Worm (Caenorhabditis elegans): ENCODE results near the gene msp-59.
A peak's percentile ranks its signal among the peaks of the same experiment; 100 is the strongest.

msp-59 gene

DNA sequence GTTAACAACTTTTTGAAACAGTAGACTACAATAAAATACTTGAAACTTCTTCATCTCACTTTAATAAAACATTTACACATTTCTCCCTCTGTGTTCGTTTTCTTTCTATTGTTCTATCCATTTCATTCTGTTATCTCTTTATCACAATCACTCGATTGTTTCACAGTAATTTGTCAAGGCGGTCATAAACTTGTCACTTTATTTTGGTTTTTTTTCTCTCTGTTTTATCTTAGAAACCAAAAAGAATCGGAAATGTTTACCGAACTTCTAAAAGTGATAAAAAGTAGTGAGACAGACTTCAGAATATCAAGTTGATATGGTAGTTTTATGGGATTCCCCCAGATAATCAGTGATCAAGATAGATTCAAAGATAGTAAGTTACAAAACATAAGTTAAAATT lies 26.3 kb upstream of the msp-59 start, which contains the start of gene Y4C6B.2:
Y4C6B.2 (plus strand) TSS at position 320 of the 400 bp plus-strand sequence.
- TF ChIP-seq ceh-22 (tag; optimal IDR thresholded peaks at IDR 0.05) (no peak), C38D4.7 (GFP tag; optimal IDR thresholded peaks at IDR 0.05) (no peak), odd-2 (tag; optimal IDR thresholded peaks at IDR 0.05) (no peak), elt-2 (tag; optimal IDR thresholded peaks at IDR 0.05) (no peak), fkh-6 (tag; optimal IDR thresholded peaks at IDR 0.05) (no peak), che-1 (tag; optimal IDR thresholded peaks at IDR 0.05) (no peak), pros-1 (tag; optimal IDR thresholded peaks at IDR 0.05) (no peak), Y22D7AL.16 (tag; optimal IDR thresholded peaks at IDR 0.05) (no peak), C08G9.2 (tag; optimal IDR thresholded peaks at IDR 0.05) (no peak), pha-4 (tag; optimal IDR thresholded peaks at IDR 0.05) (no peak), ceh-30 (tag; optimal IDR thresholded peaks at IDR 0.05) (no peak), gmeb-2 (tag; optimal IDR thresholded peaks at IDR 0.05) (no peak), ztf-16 (tag; optimal IDR thresholded peaks at IDR 0.05) (no peak), ceh-45 (GFP tag; IDR thresholded peaks at IDR 0.05) (no peak), tbx-2 (tag; optimal IDR thresholded peaks at IDR 0.05) (no peak), tbx-7 (tag; optimal IDR thresholded peaks at IDR 0.05) (no peak), ttx-3 (tag; optimal IDR thresholded peaks at IDR 0.05) (no peak)

DNA sequence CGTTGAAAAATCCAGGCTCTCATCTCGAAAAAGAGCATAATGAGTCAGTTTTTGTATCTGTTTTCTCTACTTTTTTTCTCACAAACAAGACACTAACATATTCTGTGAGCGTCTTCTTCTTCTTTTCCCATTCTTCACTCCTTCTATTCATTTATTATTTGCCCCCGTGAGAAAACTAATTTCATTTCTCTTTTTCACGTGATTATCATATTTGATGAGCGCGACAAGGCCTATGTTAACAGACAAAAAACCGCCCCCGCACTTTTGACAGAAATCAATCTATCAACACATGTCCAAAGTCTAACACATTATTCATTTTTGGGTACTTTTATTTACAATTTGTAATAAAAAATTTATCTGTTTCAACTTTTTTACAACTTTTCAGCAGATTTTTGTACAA lies 24.7 kb upstream of the msp-59 start:
- TF ChIP-seq fax-1 (tag; optimal IDR thresholded peaks at IDR 0.05) = no peak
- TF ChIP-seq dve-1 (tag; optimal IDR thresholded peaks at IDR 0.05) = no peak
- no peak for TF ChIP-seq ceh-30 (tag; optimal IDR thresholded peaks at IDR 0.05)
- TF ChIP-seq syd-9 (tag; optimal IDR thresholded peaks at IDR 0.05) = no peak
- no peak for TF ChIP-seq ahr-1 (tag; optimal IDR thresholded peaks at IDR 0.05)
- TF ChIP-seq eyg-1 (tag; optimal IDR thresholded peaks at IDR 0.05) = no peak
- TF ChIP-seq tbx-2 (tag; optimal IDR thresholded peaks at IDR 0.05) = no peak
- TF ChIP-seq ets-4 (tag; optimal IDR thresholded peaks at IDR 0.05) = no peak
- no peak for TF ChIP-seq ceh-34 (tag; optimal IDR thresholded peaks at IDR 0.05)
- TF ChIP-seq unc-42 (tag; optimal IDR thresholded peaks at IDR 0.05) = no peak
- no peak for TF ChIP-seq unc-55 (GFP tag; optimal IDR thresholded peaks at IDR 0.05)
- TF ChIP-seq che-1 (tag; optimal IDR thresholded peaks at IDR 0.05) = no peak
- TF ChIP-seq gmeb-2 (tag; optimal IDR thresholded peaks at IDR 0.05) = no peak
- no peak for TF ChIP-seq lin-11 (tag; optimal IDR thresholded peaks at IDR 0.05)
- no peak for TF ChIP-seq nhr-232 (tag; optimal IDR thresholded peaks at IDR 0.05)
- no peak for TF ChIP-seq C08G9.2 (tag; optimal IDR thresholded peaks at IDR 0.05)
- TF ChIP-seq C38D4.7 (GFP tag; optimal IDR thresholded peaks at IDR 0.05) = no peak
- no peak for TF ChIP-seq ceh-31 (tag; optimal IDR thresholded peaks at IDR 0.05)
- TF ChIP-seq K09A11.1 (tag; optimal IDR thresholded peaks at IDR 0.05; ENCODE audit: insufficient read depth) = no peak

DNA sequence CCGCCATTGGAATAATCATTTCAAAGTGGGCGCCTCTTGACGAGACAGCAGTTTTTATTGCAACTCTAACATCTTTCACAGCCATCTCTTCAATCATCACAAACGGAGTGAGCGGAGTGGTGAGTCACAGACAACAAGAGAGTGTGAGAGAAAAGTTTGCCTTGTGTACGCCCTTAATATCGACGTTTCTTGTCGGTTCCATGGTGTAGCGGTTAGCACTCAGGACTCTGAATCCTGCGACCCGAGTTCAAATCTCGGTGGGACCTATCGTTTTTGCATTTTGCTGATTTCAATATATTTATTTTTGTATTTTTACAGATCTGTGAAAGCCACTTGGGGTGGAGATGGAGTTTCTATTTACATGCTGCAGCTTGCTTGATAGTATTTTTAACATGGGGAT lies 21.6 kb upstream of the msp-59 start:
- peak; percentile 8 for TF ChIP-seq syd-9 (tag; optimal IDR thresholded peaks at IDR 0.05)
- TF ChIP-seq unc-3 (GFP tag; conservative IDR thresholded peaks at IDR 0.05) = 0 out of 2 replicates have a peak, but pooled peaks have one; percentile 41
- TF ChIP-seq unc-3 (tag; optimal IDR thresholded peaks at IDR 0.05) = no peak
- TF ChIP-seq elt-4 (tag; optimal IDR thresholded peaks at IDR 0.05) = no peak
- peak; percentile 20 for TF ChIP-seq nfya-1 (tag; optimal IDR thresholded peaks at IDR 0.05)
- TF ChIP-seq npax-4 (tag; optimal IDR thresholded peaks at IDR 0.05) = no peak
- TF ChIP-seq fkh-6 (tag; optimal IDR thresholded peaks at IDR 0.05) = peak; percentile 58
- peak; percentile 45 for TF ChIP-seq tbx-2 (tag; optimal IDR thresholded peaks at IDR 0.05)
- TF ChIP-seq lim-6 (tag; optimal IDR thresholded peaks at IDR 0.05) = no peak
- no peak for TF ChIP-seq eyg-1 (tag; optimal IDR thresholded peaks at IDR 0.05)
- TF ChIP-seq ceh-48 (tag; optimal IDR thresholded peaks at IDR 0.05) = no peak
- TF ChIP-seq K02D7.2 (tag; optimal IDR thresholded peaks at IDR 0.05) = peak; percentile 17
- no peak for TF ChIP-seq madf-2 (tag; optimal IDR thresholded peaks at IDR 0.05)
- TF ChIP-seq ceh-6 (GFP tag; optimal IDR thresholded peaks at IDR 0.05) = no peak
- TF ChIP-seq tbx-7 (tag; optimal IDR thresholded peaks at IDR 0.05) = no peak
- peak; percentile 35 for TF ChIP-seq F13H6.1 (tag; optimal IDR thresholded peaks at IDR 0.05)
- TF ChIP-seq ceh-34 (tag; optimal IDR thresholded peaks at IDR 0.05) = peak; percentile 48
- TF ChIP-seq hlh-6 (tag; optimal IDR thresholded peaks at IDR 0.05) = no peak
- peak; percentile 43 for TF ChIP-seq C08G9.2 (tag; optimal IDR thresholded peaks at IDR 0.05)
- TF ChIP-seq ceh-2 (tag; optimal IDR thresholded peaks at IDR 0.05) = peak; percentile 27
- no peak for TF ChIP-seq hlh-15 (tag; optimal IDR thresholded peaks at IDR 0.05)
- TF ChIP-seq gmeb-2 (tag; optimal IDR thresholded peaks at IDR 0.05) = peak; percentile 78
- no peak for TF ChIP-seq fkh-10 (GFP tag; optimal IDR thresholded peaks at IDR 0.05)
- TF ChIP-seq ceh-31 (tag; optimal IDR thresholded peaks at IDR 0.05) = peak; percentile 35
- no peak for TF ChIP-seq pat-9 (tag; optimal IDR thresholded peaks at IDR 0.05)
- TF ChIP-seq ama-1 (optimal IDR thresholded peaks at IDR 0.05) = no peak
- no peak for TF ChIP-seq ahr-1 (tag; optimal IDR thresholded peaks at IDR 0.05)
- TF ChIP-seq Y22D7AL.16 (tag; optimal IDR thresholded peaks at IDR 0.05) = peak; percentile 63
- TF ChIP-seq ceh-19 (GFP tag; optimal IDR thresholded peaks at IDR 0.05) = peak; percentile 63
- no peak for TF ChIP-seq ref-2 (tag; optimal IDR thresholded peaks at IDR 0.05)
- TF ChIP-seq ztf-16 (tag; optimal IDR thresholded peaks at IDR 0.05) = peak; percentile 49

Measured in whole organism, late embryonic.